Fruit fly (Drosophila melanogaster) whole organism, embryonic: ENCODE measurements around the gene CG7054.

ENCODE experiments used
- B-H2 ChIP-seq: fragments of 200-800 bp; sonication (Bioruptor generic); optimal IDR thresholded peaks from 2 replicates; lab custom pipeline; 2018; ENCODE audit warnings: missing biosample characterization, mild to moderate bottlenecking, missing genetic modification characterization
- CG11504 ChIP-seq: fragments of 200-800 bp; sonication (Bioruptor generic); optimal IDR thresholded peaks from 3 replicates; lab custom pipeline; 2019; ENCODE audit warnings: missing biosample characterization, mild to moderate bottlenecking, missing genetic modification characterization, moderate library complexity
- CG12236 ChIP-seq: fragments of 200-800 bp; sonication (Bioruptor generic); optimal IDR thresholded peaks from 2 replicates; lab custom pipeline; 2016; ENCODE audit warnings: missing biosample characterization, missing genetic modification characterization
- CG13296 ChIP-seq: fragments of 200-800 bp; sonication (Bioruptor generic); optimal IDR thresholded peaks from 3 replicates; lab custom pipeline; 2018; ENCODE audit warnings: missing biosample characterization, mild to moderate bottlenecking, missing genetic modification characterization
- CG4424 ChIP-seq: fragments of 200-800 bp; sonication (Bioruptor generic); optimal IDR thresholded peaks from 3 replicates; lab custom pipeline; 2016; ENCODE audit warnings: missing biosample characterization, missing genetic modification characterization
- CG5180 ChIP-seq: fragments of 200-800 bp; sonication (Bioruptor generic); optimal IDR thresholded peaks from 3 replicates; lab custom pipeline; 2017; ENCODE audit warnings: missing biosample characterization, missing genetic modification characterization, mild to moderate bottlenecking, moderate library complexity, missing genetic modification reagents
- Doc2 ChIP-seq: fragments of 200-800 bp; sonication (Bioruptor generic); IDR thresholded peaks from 2 replicates; pipeline ENCODE4 v1.3.6; 2022; ENCODE audit warnings: missing biosample characterization, missing genetic modification characterization
- Drgx ChIP-seq: fragments of 200-800 bp; sonication (Bioruptor generic); IDR thresholded peaks from 2 replicates; pipeline ENCODE4 v1.3.6; 2022; ENCODE audit warnings: missing biosample characterization, missing genetic modification characterization
- Eip74EF ChIP-seq, 2 experiments: fragments of 200-800 bp in 1 of 2; fragments of >200 bp in 1 of 2; sonication (Bioruptor generic) in 1 of 2; optimal IDR thresholded peaks; 2 replicates each; lab custom pipeline; 2017 to 2019; ENCODE audit warnings: missing biosample characterization in 2 of 2, missing genetic modification characterization in 2 of 2, mild to moderate bottlenecking in 1 of 2, moderate library complexity in 1 of 2
- Hr78 ChIP-seq, 2 experiments: fragments of 200-800 bp in 1 of 2; fragments of >200 bp in 1 of 2; sonication (Bioruptor generic) in 1 of 2; optimal IDR thresholded peaks; 2 replicates each; lab custom pipeline; 2017 to 2019; ENCODE audit warnings: missing biosample characterization in 2 of 2, missing genetic modification characterization in 2 of 2, mild to moderate bottlenecking in 1 of 2, moderate library complexity in 1 of 2
- NK7.1 ChIP-seq: fragments of 200-800 bp; sonication (Bioruptor generic); optimal IDR thresholded peaks from 3 replicates; lab custom pipeline; 2016; ENCODE audit warnings: missing biosample characterization, missing genetic modification characterization
- PHDP ChIP-seq: fragments of 200-800 bp; sonication (Bioruptor generic); optimal IDR thresholded peaks from 3 replicates; lab custom pipeline; 2018; ENCODE audit warnings: missing biosample characterization, mild to moderate bottlenecking, missing genetic modification characterization, moderate library complexity
- Pdp1 ChIP-seq, 2 experiments: fragments of 200-800 bp; sonication (Bioruptor generic); optimal IDR thresholded peaks; 3 replicates each; lab custom pipeline; 2016; ENCODE audit warnings: missing biosample characterization in 2 of 2, missing genetic modification characterization in 2 of 2, mild to moderate bottlenecking in 1 of 2, moderate library complexity in 1 of 2
- Ravus ChIP-seq: fragments of 200-800 bp; sonication (Bioruptor generic); IDR thresholded peaks from 2 replicates; pipeline ENCODE4 v1.3.6; 2022; ENCODE audit warnings: missing biosample characterization, missing genetic modification characterization
- YL-1 ChIP-seq: fragments of 200-800 bp; sonication (Bioruptor generic); optimal IDR thresholded peaks from 3 replicates; lab custom pipeline; 2017; ENCODE audit warnings: missing biosample characterization, mild to moderate bottlenecking, missing genetic modification characterization
- abd-A ChIP-seq: fragments of 200-800 bp; sonication (Bioruptor generic); optimal IDR thresholded peaks from 3 replicates; lab custom pipeline; 2019; ENCODE audit warnings: missing biosample characterization, mild to moderate bottlenecking, missing genetic modification characterization, moderate library complexity
- bigmax ChIP-seq: fragments of 200-800 bp; sonication (Bioruptor generic); optimal IDR thresholded peaks from 2 replicates; lab custom pipeline; 2018; ENCODE audit warnings: missing biosample characterization, mild to moderate bottlenecking, missing genetic modification characterization
- esg ChIP-seq: fragments of 200-800 bp; sonication (Bioruptor generic); conservative IDR thresholded peaks from 2 replicates; pipeline ENCODE4 v1.3.6; 2022; ENCODE audit warnings: missing biosample characterization, missing genetic modification characterization
- fd3F ChIP-seq: fragments of 200-800 bp; sonication (Bioruptor generic); optimal IDR thresholded peaks from 2 replicates; lab custom pipeline; 2018; ENCODE audit warnings: missing biosample characterization, mild to moderate bottlenecking, missing genetic modification characterization, moderate library complexity
- grau ChIP-seq: fragments of 200-800 bp; optimal IDR thresholded peaks from 3 replicates; lab custom pipeline; 2019; ENCODE audit warnings: missing biosample characterization, mild to moderate bottlenecking, missing genetic modification characterization, moderate library complexity
- grn ChIP-seq: fragments of 200-800 bp; sonication (Bioruptor generic); optimal IDR thresholded peaks from 3 replicates; lab custom pipeline; 2017; ENCODE audit warnings: missing biosample characterization, missing genetic modification characterization
- ind ChIP-seq: fragments of 200-800 bp; sonication (Bioruptor generic); optimal IDR thresholded peaks from 3 replicates; lab custom pipeline; 2016; ENCODE audit warnings: missing biosample characterization, missing genetic modification characterization
- kah ChIP-seq: fragments of 200-800 bp; sonication (Bioruptor generic); optimal IDR thresholded peaks from 2 replicates; lab custom pipeline; 2018; ENCODE audit warnings: missing biosample characterization, mild to moderate bottlenecking, missing genetic modification characterization
- mld ChIP-seq: fragments of 200-800 bp; sonication (Bioruptor generic); IDR thresholded peaks from 3 replicates; pipeline ENCODE4 v1.3.6; 2022; ENCODE audit warnings: missing biosample characterization, missing genetic modification characterization; ENCODE audit not compliant: partially characterized antibody
- oc ChIP-seq: fragments of 200-800 bp; sonication (Bioruptor generic); optimal IDR thresholded peaks from 2 replicates; lab custom pipeline; 2018; ENCODE audit warnings: missing biosample characterization, mild to moderate bottlenecking, missing genetic modification characterization, moderate library complexity
- pfk ChIP-seq: fragments of 200-800 bp; sonication (Bioruptor generic); optimal IDR thresholded peaks from 2 replicates; lab custom pipeline; 2018; ENCODE audit warnings: missing biosample characterization, mild to moderate bottlenecking, missing genetic modification characterization, moderate library complexity
- pros ChIP-seq: fragments of 200-800 bp; sonication (Bioruptor generic); optimal IDR thresholded peaks from 3 replicates; lab custom pipeline; 2019; ENCODE audit warnings: missing biosample characterization, mild to moderate bottlenecking, missing genetic modification characterization, moderate library complexity
- ranshi ChIP-seq: fragments of 200-800 bp; sonication (Bioruptor generic); IDR thresholded peaks from 2 replicates; pipeline ENCODE4 v1.3.6; 2022; ENCODE audit warnings: missing biosample characterization, missing genetic modification characterization
- sc ChIP-seq, 3 experiments: fragments of >200 bp in 2 of 3; fragments of 200-800 bp in 1 of 3; sonication (Bioruptor generic) in 1 of 3; optimal IDR thresholded peaks; 2 replicates in 2 of 3; 3 replicates in 1 of 3; lab custom pipeline; 2017; ENCODE audit warnings: mild to moderate bottlenecking in 1 of 3, missing biosample characterization in 1 of 3, missing genetic modification characterization in 1 of 3, missing genetic modification reagents in 1 of 3
- sd ChIP-seq: fragments of 200-800 bp; sonication (Bioruptor generic); optimal IDR thresholded peaks from 3 replicates; lab custom pipeline; 2018; ENCODE audit warnings: missing biosample characterization, mild to moderate bottlenecking, missing genetic modification characterization, moderate library complexity
- sr ChIP-seq: fragments of 200-800 bp; sonication (Bioruptor generic); IDR thresholded peaks from 3 replicates; pipeline ENCODE4 v1.3.6; 2022; ENCODE audit warnings: missing biosample characterization, missing genetic modification characterization
- toy ChIP-seq: fragments of 200-800 bp; sonication (Bioruptor generic); IDR thresholded peaks from 2 replicates; pipeline ENCODE4 v1.3.6; 2022; ENCODE audit warnings: missing biosample characterization, missing genetic modification characterization
- unpg ChIP-seq: fragments of 200-800 bp; sonication (Bioruptor generic); optimal IDR thresholded peaks from 3 replicates; lab custom pipeline; 2018; ENCODE audit warnings: missing biosample characterization, mild to moderate bottlenecking, missing genetic modification characterization, moderate library complexity
- vnd ChIP-seq: fragments of 200-800 bp; sonication (Bioruptor generic); IDR thresholded peaks from 3 replicates; pipeline ENCODE4 v1.3.6; 2022; ENCODE audit warnings: missing biosample characterization, missing genetic modification characterization; ENCODE audit not compliant: partially characterized antibody
- vvl ChIP-seq: fragments of 200-800 bp; sonication (Bioruptor generic); IDR thresholded peaks from 2 replicates; pipeline ENCODE4 v1.3.6; 2022; ENCODE audit warnings: missing biosample characterization, missing genetic modification characterization

Gene CG7054

dm6 chr3R:22432200-22432804 is 32.5 kb upstream of the CG7054 start (continued):
- TF ChIP-seq B-H2 (GFP tag; lab: Kevin White, UChicago): no peak
- no peak for TF ChIP-seq fd3F (GFP tag; lab: Kevin White, UChicago)
- TF ChIP-seq Drgx (GFP tag; lab: Robert Waterston, UW): no peak
- no peak for TF ChIP-seq unpg (GFP tag; lab: Kevin White, UChicago)
- no peak for TF ChIP-seq CG11504 (tag; lab: Kevin White, UChicago)
- TF ChIP-seq sd (tag; lab: Kevin White, UChicago): peak; percentile 31
- TF ChIP-seq vvl: peak; percentile 62; the same call in 1 of the 2 replicates
- no peak for TF ChIP-seq CG12236
- 0 out of 3 replicates have a peak, but pooled peaks have one; percentile 2 for TF ChIP-seq sr (GFP tag; lab: Robert Waterston, UW)
- no peak for TF ChIP-seq toy
- peak in 1 of 2 experiments; percentile 9 for TF ChIP-seq Pdp1 (GFP tag; optimal IDR thresholded peaks at IDR 0.05; lab: Kevin White, UChicago)
- TF ChIP-seq PHDP (tag; lab: Kevin White, UChicago): no peak
- peak; percentile 79 for TF ChIP-seq grn
- TF ChIP-seq CG5180 (GFP tag; lab: Kevin White, UChicago): no peak
- TF ChIP-seq esg (GFP tag; lab: Robert Waterston, UW): no peak
- TF ChIP-seq bigmax: no peak
- TF ChIP-seq kah: no peak
- peak in 1 of 2 experiments; percentile 82 for TF ChIP-seq Hr78 (GFP tag; optimal IDR thresholded peaks at IDR 0.05; lab: Kevin White, UChicago)
- TF ChIP-seq ranshi (GFP tag; lab: Robert Waterston, UW): no peak
- no peak for TF ChIP-seq CG13296 (GFP tag; lab: Kevin White, UChicago)
- no peak for TF ChIP-seq mld (GFP tag; lab: Robert Waterston, UW)

- TF ChIP-seq CG5180 (GFP tag; lab: Kevin White, UChicago) (no peak), CG4424 (GFP tag; lab: Kevin White, UChicago) (no peak), pros (GFP tag; lab: Kevin White, UChicago) (peak; percentile 28), YL-1 (GFP tag; lab: Kevin White, UChicago) (no peak), NK7.1 (GFP tag; lab: Kevin White, UChicago) (no peak), Ravus (GFP tag; lab: Robert Waterston, UW) (no peak), Doc2 (GFP tag; lab: Robert Waterston, UW) (no peak), grau (tag; lab: Kevin White, UChicago) (no peak), vnd (GFP tag; lab: Robert Waterston, UW) (0 out of 3 replicates have a peak, but pooled peaks have one; percentile 7)
These were observed 28.7 kb upstream of the CG7054 start, which contains the start of gene CG13847 for dm6 chr3R:22436050-22436449. TSS of gene CG13847 (minus strand) at chr3R:22436150.

dm6 chr3R:22438301-22438700 is 26.5 kb upstream of the CG7054 start:
- peak; percentile 58 for TF ChIP-seq oc (tag; lab: Kevin White, UChicago)
- TF ChIP-seq vvl: peak; percentile 66; the same call in 1 of the 2 replicates
- TF ChIP-seq ind (GFP tag; lab: Kevin White, UChicago): no peak
- no peak for TF ChIP-seq sc (optimal IDR thresholded peaks at IDR 0.05; lab: Kevin White, UChicago)
- TF ChIP-seq sc (GFP tag; optimal IDR thresholded peaks at IDR 0.05; lab: Kevin White, UChicago): no peak
- TF ChIP-seq pfk (GFP tag; lab: Kevin White, UChicago): no peak
- TF ChIP-seq Eip74EF (GFP tag; optimal IDR thresholded peaks at IDR 0.05; lab: Kevin White, UChicago): peak in 1 of 2 experiments; percentile 12
- peak; percentile 60 for TF ChIP-seq abd-A (tag; lab: Kevin White, UChicago)
- TF ChIP-seq pros (GFP tag; lab: Kevin White, UChicago): peak; percentile 20
